Worm (Caenorhabditis elegans) whole organism, L3 larva: ENCODE results near the gene best-6.

Source experiments
- ZK546.5 ChIP-seq: sonication (generic microtip); optimal IDR thresholded peaks from 2 replicates; lab custom pipeline; 2017; ENCODE audit warnings: missing biosample characterization, missing genetic modification characterization
- aly-2 ChIP-seq: fragments of 150-350 bp; optimal IDR thresholded peaks from 2 replicates; lab custom pipeline; 2014; ENCODE audit warnings: missing biosample characterization, missing genetic modification characterization
- ama-1 ChIP-seq: fragments of 150-350 bp; optimal IDR thresholded peaks from 2 replicates; lab custom pipeline; 2018
- ceh-28 ChIP-seq: fragments of 150-350 bp; optimal IDR thresholded peaks from 2 replicates; lab custom pipeline; 2014; ENCODE audit warnings: missing biosample characterization, missing genetic modification reagents, missing genetic modification characterization
- ceh-9 ChIP-seq: sonication (generic microtip); optimal IDR thresholded peaks from 2 replicates; lab custom pipeline; 2018; ENCODE audit warnings: missing biosample characterization, missing genetic modification characterization
- daf-12 ChIP-seq: fragments of 150-350 bp; optimal IDR thresholded peaks from 2 replicates; lab custom pipeline; 2014; ENCODE audit warnings: missing biosample characterization, missing genetic modification reagents, missing genetic modification characterization
- egl-27 ChIP-seq: sonication (generic microtip); optimal IDR thresholded peaks from 4 replicates; lab custom pipeline; 2017; ENCODE audit warnings: missing biosample characterization, missing genetic modification reagents, missing genetic modification characterization
- elt-1 ChIP-seq: fragments of 150-350 bp; optimal IDR thresholded peaks from 2 replicates; lab custom pipeline; 2014; ENCODE audit warnings: missing biosample characterization, missing genetic modification characterization
- elt-2 ChIP-seq: sonication (generic microtip); optimal IDR thresholded peaks from 2 replicates; lab custom pipeline; 2016; ENCODE audit warnings: missing genetic modification reagents, mild to moderate bottlenecking, missing genetic modification characterization, missing compliant biosample characterization
- elt-3 ChIP-seq, 3 experiments: fragments of 150-350 bp in 1 of 3; sonication (generic microtip) in 2 of 3; optimal IDR thresholded peaks; 2 replicates in 2 of 3; 4 replicates in 1 of 3; lab custom pipeline; 2014 to 2017; ENCODE audit warnings: missing biosample characterization in 3 of 3, missing genetic modification characterization in 3 of 3
- eor-1 ChIP-seq, 2 experiments: fragments of 150-350 bp; optimal IDR thresholded peaks; 2 replicates each; lab custom pipeline; 2014 to 2018; ENCODE audit warnings: missing biosample characterization in 2 of 2, missing genetic modification characterization in 2 of 2
- fkh-2 ChIP-seq: fragments of 150-350 bp; optimal IDR thresholded peaks from 2 replicates; lab custom pipeline; 2014; ENCODE audit warnings: missing biosample characterization, missing genetic modification reagents, missing genetic modification characterization
- fos-1 ChIP-seq: fragments of 150-350 bp; optimal IDR thresholded peaks from 2 replicates; lab custom pipeline; 2014; ENCODE audit warnings: missing biosample characterization, missing genetic modification characterization
- hmg-11 ChIP-seq: sonication (generic microtip); optimal IDR thresholded peaks from 2 replicates; lab custom pipeline; 2016; ENCODE audit warnings: missing genetic modification characterization, missing compliant biosample characterization
- jun-1 ChIP-seq: fragments of 150-350 bp; optimal IDR thresholded peaks from 2 replicates; lab custom pipeline; 2014; ENCODE audit warnings: missing biosample characterization, missing genetic modification reagents, missing genetic modification characterization
- lin-15B ChIP-seq: fragments of 150-350 bp; optimal IDR thresholded peaks from 2 replicates; lab custom pipeline; 2014; ENCODE audit warnings: missing biosample characterization, missing genetic modification characterization
- lin-39 ChIP-seq: fragments of 150-350 bp; optimal IDR thresholded peaks from 2 replicates; lab custom pipeline; 2018; ENCODE audit warnings: missing biosample characterization, missing genetic modification reagents, missing genetic modification characterization
- lsy-12 ChIP-seq: sonication (generic microtip); optimal IDR thresholded peaks from 2 replicates; lab custom pipeline; 2016; ENCODE audit warnings: mild to moderate bottlenecking, missing genetic modification characterization, missing compliant biosample characterization
- mml-1 ChIP-seq: fragments of 150-350 bp; sonication (generic microtip); optimal IDR thresholded peaks from 3 replicates; lab custom pipeline; 2014; ENCODE audit warnings: missing biosample characterization, missing genetic modification characterization
- nhr-11 ChIP-seq: fragments of 150-350 bp; optimal IDR thresholded peaks from 2 replicates; lab custom pipeline; 2014; ENCODE audit warnings: missing biosample characterization, missing genetic modification characterization
- nhr-23 ChIP-seq: fragments of 150-350 bp; optimal IDR thresholded peaks from 2 replicates; lab custom pipeline; 2014; ENCODE audit warnings: missing biosample characterization, missing genetic modification reagents, missing genetic modification characterization
- nhr-237 ChIP-seq: fragments of 150-350 bp; optimal IDR thresholded peaks from 2 replicates; lab custom pipeline; 2014; ENCODE audit warnings: missing biosample characterization, missing genetic modification characterization
- nhr-28 ChIP-seq: fragments of 150-350 bp; optimal IDR thresholded peaks from 2 replicates; lab custom pipeline; 2014; ENCODE audit warnings: missing biosample characterization, missing genetic modification characterization
- nhr-43 ChIP-seq: sonication (generic microtip); optimal IDR thresholded peaks from 2 replicates; lab custom pipeline; 2016; ENCODE audit warnings: mild to moderate bottlenecking, missing genetic modification characterization, missing compliant biosample characterization; ENCODE audit not compliant: poor library complexity, severe bottlenecking
- nhr-67 ChIP-seq: fragments of 150-350 bp; optimal IDR thresholded peaks from 2 replicates; lab custom pipeline; 2014; ENCODE audit warnings: missing biosample characterization, missing genetic modification characterization
- nhr-76 ChIP-seq: fragments of 150-350 bp; sonication (generic microtip); optimal IDR thresholded peaks from 5 replicates; lab custom pipeline; 2014; ENCODE audit warnings: missing biosample characterization, missing genetic modification characterization
- nhr-77 ChIP-seq: fragments of 150-350 bp; optimal IDR thresholded peaks from 2 replicates; lab custom pipeline; 2014; ENCODE audit warnings: missing biosample characterization, missing genetic modification characterization
- pqm-1 ChIP-seq: fragments of 150-350 bp; optimal IDR thresholded peaks from 2 replicates; lab custom pipeline; 2017; ENCODE audit warnings: missing biosample characterization, missing genetic modification characterization, inconsistent platforms
- sea-2 ChIP-seq: fragments of 150-350 bp; sonication (generic microtip); optimal IDR thresholded peaks from 4 replicates; lab custom pipeline; 2014; ENCODE audit warnings: missing biosample characterization, missing genetic modification reagents, missing genetic modification characterization
- skn-1 ChIP-seq: fragments of 150-350 bp; optimal IDR thresholded peaks from 2 replicates; lab custom pipeline; 2014; ENCODE audit warnings: missing biosample characterization, missing genetic modification characterization
- snpc-4 ChIP-seq: fragments of 150-350 bp; optimal IDR thresholded peaks from 2 replicates; lab custom pipeline; 2014; ENCODE audit warnings: missing biosample characterization, missing genetic modification characterization
- unc-39 ChIP-seq: sonication (generic microtip); optimal IDR thresholded peaks from 4 replicates; lab custom pipeline; 2017; ENCODE audit warnings: missing biosample characterization, missing genetic modification characterization
- ztf-4 ChIP-seq: fragments of 150-350 bp; optimal IDR thresholded peaks from 2 replicates; lab custom pipeline; 2014; ENCODE audit warnings: missing biosample characterization, missing genetic modification characterization

Gene best-6

ce11 chrIV:4988531-4988930, 40.3 kb downstream of the best-6 start, which contains the start of gene E03H12.7:
TSS of gene E03H12.7 (minus strand) at chrIV:4988631.
- TF ChIP-seq unc-39 (tag; lab: Kevin White, UChicago), result no peak
- no peak for TF ChIP-seq daf-12 (tag; lab: Kevin White, UChicago)
- TF ChIP-seq lin-39 (tag; lab: Kevin White, UChicago), result no peak
- no peak for TF ChIP-seq lin-15B (tag; lab: Kevin White, UChicago)
- TF ChIP-seq fos-1 (tag; lab: Kevin White, UChicago), result no peak
- no peak for TF ChIP-seq snpc-4 (tag; lab: Kevin White, UChicago)
- TF ChIP-seq ztf-4, result no peak

- no peak for TF ChIP-seq ztf-4
- no peak for TF ChIP-seq lin-39 (tag; lab: Kevin White, UChicago)
- TF ChIP-seq skn-1 (tag; lab: Kevin White, UChicago), result no peak
- no peak for TF ChIP-seq fkh-2
- TF ChIP-seq fos-1 (tag; lab: Kevin White, UChicago), result no peak
- TF ChIP-seq nhr-76 (tag; lab: Kevin White, UChicago), result no peak
- TF ChIP-seq ama-1 (lab: Kevin White, UChicago), result no peak
- TF ChIP-seq aly-2 (tag; lab: Kevin White, UChicago), result no peak
- no peak for TF ChIP-seq nhr-67
- TF ChIP-seq nhr-237 (tag; lab: Kevin White, UChicago), result no peak
- no peak for TF ChIP-seq egl-27 (tag; lab: Kevin White, UChicago)
- no peak for TF ChIP-seq elt-2 (tag; lab: Kevin White, UChicago)
- no peak for TF ChIP-seq eor-1 (tag; optimal IDR thresholded peaks at IDR 0.05; lab: Kevin White, UChicago)
These were observed 42.6 kb downstream of the best-6 start, which contains the start of gene clec-177 for ce11 chrIV:4986246-4986645. TSS of gene clec-177 (plus strand) at chrIV:4986546.

ce11 chrIV:4983746-4984145, 45.1 kb downstream of the best-6 start, which contains the start of gene clec-176:
TSS of gene clec-176 (plus strand) at chrIV:4984046.
- TF ChIP-seq daf-12 (tag; lab: Kevin White, UChicago), result no peak
- TF ChIP-seq skn-1 (tag; lab: Kevin White, UChicago), result no peak
- no peak for TF ChIP-seq nhr-11 (tag; lab: Kevin White, UChicago)
- TF ChIP-seq hmg-11 (tag; lab: Kevin White, UChicago), result no peak
- TF ChIP-seq nhr-23 (tag; lab: Kevin White, UChicago), result no peak
- no peak for TF ChIP-seq mml-1 (tag; lab: Kevin White, UChicago)
- no peak for TF ChIP-seq egl-27 (tag; lab: Kevin White, UChicago)
- no peak for TF ChIP-seq lin-15B (tag; lab: Kevin White, UChicago)
- no peak for TF ChIP-seq ama-1 (lab: Kevin White, UChicago)
- TF ChIP-seq nhr-43 (tag; lab: Kevin White, UChicago), result no peak
- TF ChIP-seq fkh-2, result no peak
- no peak for TF ChIP-seq snpc-4 (tag; lab: Kevin White, UChicago)
- no peak for TF ChIP-seq ZK546.5 (tag; lab: Kevin White, UChicago)
- no peak for TF ChIP-seq lsy-12 (tag; lab: Kevin White, UChicago)
- no peak for TF ChIP-seq ceh-28
- no peak for TF ChIP-seq elt-1 (tag; lab: Kevin White, UChicago)
- no peak for TF ChIP-seq aly-2 (tag; lab: Kevin White, UChicago)
- no peak for TF ChIP-seq nhr-77 (tag; lab: Kevin White, UChicago)
- no peak for TF ChIP-seq elt-2 (tag; lab: Kevin White, UChicago)

- TF ChIP-seq nhr-77 (tag; lab: Kevin White, UChicago) (no peak), nhr-237 (tag; lab: Kevin White, UChicago) (no peak), jun-1 (tag; lab: Kevin White, UChicago) (no peak), elt-1 (tag; lab: Kevin White, UChicago) (no peak), elt-3 (tag; optimal IDR thresholded peaks at IDR 0.05; lab: Kevin White, UChicago) (no peak), nhr-28 (no peak), aly-2 (tag; lab: Kevin White, UChicago) (no peak), egl-27 (tag; lab: Kevin White, UChicago) (no peak), pqm-1 (no peak), skn-1 (tag; lab: Kevin White, UChicago) (no peak), fkh-2 (no peak), ceh-9 (tag; lab: Kevin White, UChicago) (no peak)
- TF ChIP-seq, all 47 proteins: peak for 0
These were observed 46.4 kb downstream of the best-6 start, which contains the start of gene E03H12.4 for ce11 chrIV:4982477-4982876. TSS of gene E03H12.4 (plus strand) at chrIV:4982596.

- TF ChIP-seq nhr-23 (tag; lab: Kevin White, UChicago), result no peak
- no peak for TF ChIP-seq sea-2
- TF ChIP-seq nhr-76 (tag; lab: Kevin White, UChicago), result no peak
These were observed 47.9 kb downstream of the best-6 start, which contains the start of gene srz-24 for ce11 chrIV:4981027-4981426. TSS of gene srz-24 (minus strand) at chrIV:4981127.
